Worm (Caenorhabditis elegans): Measurements from ENCODE around the gene ins-15.

DNA sequence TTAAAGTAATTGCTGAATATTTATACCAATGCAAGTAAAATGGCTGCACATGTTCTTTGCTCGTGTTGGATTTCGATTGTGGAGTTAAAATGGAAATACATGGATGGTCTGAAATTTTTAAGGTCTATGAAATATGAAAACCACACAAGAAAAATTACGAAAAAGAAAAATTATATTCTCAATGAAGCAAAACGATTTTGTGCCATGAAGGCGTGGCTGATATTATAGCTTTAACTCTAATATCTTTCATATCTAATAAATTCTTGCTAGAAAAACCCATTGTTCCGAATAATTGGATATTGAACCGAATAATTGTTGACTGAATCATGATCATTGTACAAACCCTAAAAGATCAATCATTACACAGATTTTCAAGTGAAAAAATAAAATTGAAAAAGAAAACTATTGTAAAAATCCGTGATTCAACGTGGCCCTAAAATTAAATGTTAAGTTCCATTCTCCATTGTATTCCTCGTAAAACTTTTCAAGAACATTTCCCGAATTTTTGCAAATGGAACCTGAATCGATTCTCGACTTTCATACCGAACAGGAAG, 10.2 kb upstream of the ins-15 start, which contains the start of the genes srx-95 and fis-1:
- TF ChIP-seq scrt-1 (GFP tag; IDR thresholded peaks at IDR 0.05) (no peak), ama-1 (optimal IDR thresholded peaks at IDR 0.05) (no peak), hmbx-1 (tag; optimal IDR thresholded peaks at IDR 0.05) (no peak), aly-1 (tag; optimal IDR thresholded peaks at IDR 0.05) (no peak), B0310.2 (tag; optimal IDR thresholded peaks at IDR 0.05) (no peak), flt-1 (GFP tag; IDR thresholded peaks at IDR 0.05) (no peak), ceh-36 (tag; optimal IDR thresholded peaks at IDR 0.05) (no peak), sea-1 (GFP tag; conservative IDR thresholded peaks at IDR 0.05) (no peak), ceh-13 (GFP tag; optimal IDR thresholded peaks at IDR 0.05) (no peak), ets-7 (tag; optimal IDR thresholded peaks at IDR 0.05) (no peak), tbx-37 (GFP tag; conservative IDR thresholded peaks at IDR 0.05) (no peak), tbx-11 (GFP tag; IDR thresholded peaks at IDR 0.05) (no peak), tra-4 (tag; optimal IDR thresholded peaks at IDR 0.05) (no peak), F13C5.2 (tag; optimal IDR thresholded peaks at IDR 0.05) (no peak)

Measured in whole organism, early embryonic.